Worm (Caenorhabditis elegans) whole organism, dauer: ENCODE results near the gene F32D8.5.

Experiments
- unc-62 ChIP-seq: sonication (generic microtip); optimal IDR thresholded peaks from 2 replicates; lab custom pipeline; 2017; ENCODE audit warnings: missing biosample characterization, missing genetic modification reagents, missing genetic modification characterization

The F32D8.5 gene

DNA sequence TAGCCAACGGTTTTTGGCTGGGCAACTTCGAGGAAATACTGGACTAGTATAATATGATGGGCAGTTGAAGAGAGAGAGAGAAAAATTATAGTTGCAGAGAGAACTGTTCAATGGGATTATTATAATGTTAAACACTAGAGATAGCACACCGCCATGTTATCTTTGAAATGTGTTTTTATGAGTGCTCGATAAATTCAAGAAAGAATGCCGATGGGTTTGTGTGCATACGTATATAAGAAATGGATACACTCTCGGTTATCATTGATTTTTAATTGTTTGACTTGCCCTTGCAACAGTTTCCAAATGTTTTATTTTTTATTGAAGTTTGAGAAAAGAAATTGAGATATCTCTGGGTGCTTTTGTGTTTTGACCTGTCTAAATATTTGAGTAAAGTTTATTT lies 42.1 kb downstream of the F32D8.5 start, which contains the start of gene F17C11.12:
Gene F17C11.12 (minus strand): TSS at position 240 of the 400 bp plus-strand sequence.
- TF ChIP-seq unc-62, result no peak

DNA sequence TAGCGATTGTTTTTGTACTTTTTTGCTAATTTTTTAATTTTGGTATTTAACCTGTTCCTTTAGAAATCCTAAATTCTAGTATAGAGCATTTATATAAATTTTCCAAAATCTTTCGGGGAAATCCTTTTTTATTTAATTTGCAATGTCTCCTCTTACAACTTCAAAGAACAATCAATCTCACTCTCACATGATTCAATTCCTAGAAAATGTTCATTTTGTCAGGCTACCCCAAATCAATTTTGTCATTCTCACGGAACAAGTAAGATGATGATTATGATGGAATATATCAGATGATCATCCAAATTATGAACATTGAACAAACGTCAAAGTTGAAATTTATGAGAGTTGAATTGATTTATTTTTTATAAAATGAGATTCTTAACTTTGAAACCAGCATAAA lies 42.7 kb downstream of the F32D8.5 start:
- no peak for TF ChIP-seq unc-62

DNA sequence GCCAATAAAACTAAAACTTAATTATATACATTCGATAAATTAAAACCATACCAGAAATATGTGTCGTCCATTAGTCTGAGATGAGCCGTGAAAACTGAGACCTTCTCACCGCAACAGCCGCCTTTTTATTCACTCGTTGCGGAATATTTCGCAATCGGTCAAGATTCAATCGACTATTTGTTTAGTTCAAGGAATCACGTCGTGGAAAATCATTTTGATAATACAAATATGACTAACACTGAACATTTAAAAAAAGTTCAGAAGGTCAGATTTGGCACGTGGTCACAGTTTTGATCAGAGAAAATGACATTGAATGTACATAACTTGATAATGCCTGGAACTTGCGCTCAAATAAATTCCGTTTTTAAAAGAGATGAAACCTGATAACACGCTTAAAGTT lies 44.1 kb downstream of the F32D8.5 start, which contains the start of gene F17C11.11:
Gene F17C11.11 (minus strand): TSS at position 79 of the 400 bp plus-strand sequence.
- no peak for TF ChIP-seq unc-62

DNA sequence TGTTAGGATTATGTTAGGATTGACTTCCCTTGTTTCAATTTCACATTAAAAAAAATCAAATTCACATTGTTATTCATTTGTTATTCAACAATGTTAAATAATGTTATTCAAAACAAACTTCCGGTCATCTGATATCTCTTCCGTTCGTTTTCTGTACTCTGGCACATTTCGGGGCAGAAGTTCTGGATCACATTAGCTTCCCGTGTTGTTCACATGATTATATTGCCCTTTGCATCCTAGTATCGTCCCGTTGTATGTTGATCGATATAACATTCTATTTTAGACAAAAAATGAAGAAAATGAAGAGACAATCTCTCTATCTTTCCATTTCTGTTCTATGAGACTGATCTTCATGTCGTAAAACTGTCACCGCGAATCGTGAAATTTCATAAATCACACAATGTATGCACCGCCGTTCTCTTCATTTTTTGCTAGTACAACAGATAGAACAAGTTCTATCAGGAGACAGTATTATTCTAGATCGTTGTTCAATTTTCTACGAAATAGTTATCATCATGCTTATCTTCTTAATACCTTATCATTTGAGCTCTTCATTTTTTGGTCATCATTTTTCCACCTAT lies 45.5 kb downstream of the F32D8.5 start:
- TF ChIP-seq unc-62, result no peak

DNA sequence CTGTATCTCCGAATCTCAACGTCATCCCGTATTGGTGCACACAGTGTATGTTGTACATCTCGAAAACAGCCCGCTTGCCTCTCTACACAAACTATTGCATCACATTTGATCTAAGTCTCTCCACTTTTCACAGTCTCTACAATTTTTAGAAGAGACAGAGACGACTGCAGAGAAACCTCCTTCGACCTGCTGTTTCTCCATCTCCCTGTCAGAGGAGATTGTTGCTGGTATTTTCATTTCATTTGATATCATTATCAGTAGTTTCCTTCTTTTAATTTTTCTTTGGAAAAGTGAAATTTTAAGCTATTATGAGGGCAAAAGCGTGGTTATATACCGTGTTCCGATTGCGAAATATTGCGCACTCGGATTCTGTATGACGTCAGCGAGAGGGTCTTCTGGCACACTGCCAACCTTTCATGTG lies 46.0 kb downstream of the F32D8.5 start:
- no peak for TF ChIP-seq unc-62

DNA sequence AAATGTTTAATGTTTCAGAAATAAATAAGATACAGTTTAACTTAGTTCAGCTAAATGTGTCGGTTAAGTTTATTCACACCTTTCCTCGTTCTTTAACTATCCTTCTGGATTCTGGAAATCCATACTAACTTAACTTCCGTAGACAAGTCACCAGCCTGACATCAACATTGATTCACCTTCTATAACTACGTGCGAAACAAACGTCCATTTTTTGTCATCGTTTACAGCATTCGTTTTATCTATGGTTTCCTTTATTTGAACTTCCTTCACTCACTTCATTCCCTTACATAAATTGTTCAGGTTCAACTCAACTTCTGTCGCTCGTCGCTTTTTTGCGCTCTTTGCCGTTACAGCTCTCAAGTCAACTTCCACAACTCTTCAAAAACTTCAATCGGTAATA lies 46.5 kb downstream of the F32D8.5 start, which contains the start of gene F17C11.26:
Gene F17C11.26 (plus strand): TSS at position 301 of the 400 bp plus-strand sequence.
- TF ChIP-seq unc-62, result no peak

DNA sequence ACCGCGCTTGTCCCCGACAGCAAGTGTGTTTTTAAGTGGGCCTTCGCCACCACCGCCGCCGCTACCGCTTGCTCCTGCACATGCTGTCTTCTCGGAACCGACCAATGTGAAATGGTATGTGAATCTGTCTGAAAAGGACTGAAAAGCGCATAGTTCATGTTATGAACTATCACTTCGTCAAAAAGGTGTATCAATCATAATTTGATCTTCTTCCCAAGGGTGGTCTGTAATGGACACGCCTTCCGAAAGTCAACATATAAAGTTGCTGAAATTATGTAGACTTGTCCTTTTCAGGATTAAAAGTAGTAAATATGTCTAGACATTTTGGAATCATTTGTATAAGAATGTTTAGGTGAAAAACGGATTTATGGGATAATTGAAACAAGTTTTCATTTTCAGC lies 47.6 kb downstream of the F32D8.5 start, which contains the start of gene zip-9:
Gene zip-9 (plus strand): TSS at position 301 of the 400 bp plus-strand sequence.
- TF ChIP-seq unc-62, result no peak

DNA sequence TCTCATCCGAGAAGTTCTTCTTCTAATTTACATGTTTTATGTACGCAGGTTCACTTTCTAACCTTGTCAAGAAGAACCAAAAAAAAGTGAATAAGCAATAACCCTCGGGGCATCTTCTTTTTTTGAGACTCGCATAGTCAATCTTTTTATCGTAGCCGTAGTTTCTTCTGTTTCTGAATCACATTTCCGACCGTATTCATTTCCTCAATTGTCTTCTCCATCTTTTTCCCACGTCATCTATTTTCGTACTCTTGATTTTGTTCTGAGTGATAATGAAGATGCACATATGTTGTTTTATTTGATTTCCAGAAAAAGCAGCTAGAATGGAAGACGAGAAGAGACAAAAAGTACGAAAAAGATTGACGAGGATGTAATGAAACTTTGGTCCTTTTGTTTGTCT lies 50.3 kb downstream of the F32D8.5 start:
- no peak for TF ChIP-seq unc-62
